Worm (Caenorhabditis elegans) whole organism, L4 larva: Measurements from ENCODE around the gene C25D7.10.

Experiments used
- F49E8.2 ChIP-seq: sonication (generic microtip); optimal IDR thresholded peaks from 2 replicates; lab custom pipeline; 2016; ENCODE audit warnings: missing compliant biosample characterization, mild to moderate bottlenecking, missing genetic modification characterization, borderline replicate concordance
- dmd-9 ChIP-seq: fragments of 200-800 bp; sonication (Bioruptor generic); IDR thresholded peaks from 2 replicates; pipeline ENCODE4 v1.3.6; 2022; ENCODE audit warnings: missing genetic modification reagents, missing genetic modification characterization, missing compliant biosample characterization
- nhr-11 ChIP-seq: fragments of 150-350 bp; optimal IDR thresholded peaks from 2 replicates; lab custom pipeline; 2014; ENCODE audit warnings: missing biosample characterization, missing genetic modification characterization
- skn-1 ChIP-seq: fragments of 150-350 bp; optimal IDR thresholded peaks from 2 replicates; lab custom pipeline; 2014; ENCODE audit warnings: missing biosample characterization, missing genetic modification characterization

- TF ChIP-seq dmd-9 (GFP tag; lab: Robert Waterston, UW) (no peak), F49E8.2 (no peak), skn-1 (tag; lab: Kevin White, UChicago) (no peak), nhr-11 (no peak)
Measured at ce11 chrV:15069435-15069985, 2.2 kb downstream of the C25D7.10 start.
